Worm (Caenorhabditis elegans) whole organism, young adult: Measurements from ENCODE around the gene mrg-1.

Experiments used
- C17E4.6 ChIP-seq: fragments of 200-800 bp; sonication (Bioruptor generic); IDR thresholded peaks from 2 replicates; pipeline ENCODE4 v1.3.6; 2022; ENCODE audit warnings: missing genetic modification reagents, missing genetic modification characterization, missing compliant biosample characterization
- D2030.7 ChIP-seq: fragments of 200-800 bp; sonication (Bioruptor generic); IDR thresholded peaks from 2 replicates; pipeline ENCODE4 v1.3.6; 2022; ENCODE audit warnings: missing genetic modification reagents, missing genetic modification characterization, missing compliant biosample characterization
- F52B5.7 ChIP-seq: sonication (generic microtip); optimal IDR thresholded peaks from 2 replicates; lab custom pipeline; 2016; ENCODE audit warnings: mild to moderate bottlenecking, missing genetic modification characterization, missing compliant biosample characterization
- F57C9.4 ChIP-seq: sonication (generic microtip); optimal IDR thresholded peaks from 2 replicates; lab custom pipeline; 2017; ENCODE audit warnings: mild to moderate bottlenecking, missing genetic modification characterization, missing compliant biosample characterization
- aptf-2 ChIP-seq: fragments of 200-800 bp; sonication (Bioruptor generic); conservative IDR thresholded peaks from 2 replicates; pipeline ENCODE4 v1.3.6; 2022; ENCODE audit warnings: missing genetic modification reagents, missing genetic modification characterization, missing compliant biosample characterization
- atf-7 ChIP-seq: sonication (generic microtip); optimal IDR thresholded peaks from 2 replicates; lab custom pipeline; 2017; ENCODE audit warnings: mild to moderate bottlenecking, missing genetic modification characterization, missing compliant biosample characterization
- attf-3 ChIP-seq: fragments of 200-800 bp; sonication (Bioruptor generic); conservative IDR thresholded peaks from 2 replicates; pipeline ENCODE4 v1.3.6; 2022; ENCODE audit warnings: missing genetic modification reagents, missing genetic modification characterization, missing compliant biosample characterization
- attf-5 ChIP-seq: fragments of 200-800 bp; sonication (Bioruptor generic); optimal IDR thresholded peaks from 2 replicates; lab custom pipeline; 2018; ENCODE audit warnings: mild to moderate bottlenecking, missing genetic modification characterization, missing compliant biosample characterization
- bed-2 ChIP-seq: fragments of 200-800 bp; sonication (Bioruptor generic); IDR thresholded peaks from 2 replicates; pipeline ENCODE4 v1.3.6; 2022; ENCODE audit warnings: missing genetic modification reagents, missing genetic modification characterization, missing compliant biosample characterization
- ceh-40 ChIP-seq: fragments of 200-800 bp; sonication (Bioruptor generic); IDR thresholded peaks from 2 replicates; pipeline ENCODE4 v1.3.6; 2022; ENCODE audit warnings: missing genetic modification characterization, missing compliant biosample characterization
- ceh-79 ChIP-seq: sonication (generic microtip); optimal IDR thresholded peaks from 2 replicates; lab custom pipeline; 2017; ENCODE audit warnings: mild to moderate bottlenecking, missing genetic modification characterization, missing compliant biosample characterization
- egl-18 ChIP-seq: fragments of 200-800 bp; sonication (Bioruptor generic); IDR thresholded peaks from 2 replicates; pipeline ENCODE4 v1.3.6; 2022; ENCODE audit warnings: missing genetic modification reagents, missing genetic modification characterization, missing compliant biosample characterization
- egrh-3 ChIP-seq: fragments of 200-800 bp; sonication (Bioruptor generic); IDR thresholded peaks from 2 replicates; pipeline ENCODE4 v1.3.6; 2022; ENCODE audit warnings: missing genetic modification reagents, missing genetic modification characterization, missing compliant biosample characterization
- lin-26 ChIP-seq: fragments of 200-800 bp; sonication (Bioruptor generic); IDR thresholded peaks from 2 replicates; pipeline ENCODE4 v1.3.6; 2022; ENCODE audit warnings: missing genetic modification reagents, missing genetic modification characterization, missing compliant biosample characterization
- lin-35 ChIP-seq, 3 experiments: fragments of 150-350 bp in 2 of 3; sonication (generic microtip) in 1 of 3; optimal IDR thresholded peaks; 2 replicates each; lab custom pipeline; 2014 to 2018; ENCODE audit warnings: missing biosample characterization in 3 of 3, missing genetic modification characterization in 3 of 3, missing genetic modification reagents in 3 of 3
- madf-8 ChIP-seq: fragments of 200-800 bp; sonication (Bioruptor generic); conservative IDR thresholded peaks from 2 replicates; pipeline ENCODE4 v1.3.6; 2022; ENCODE audit warnings: missing genetic modification reagents, missing genetic modification characterization, missing compliant biosample characterization
- nhr-80 ChIP-seq: sonication (generic microtip); optimal IDR thresholded peaks from 2 replicates; lab custom pipeline; 2016; ENCODE audit warnings: missing genetic modification characterization, missing compliant biosample characterization
- nhr-90 ChIP-seq: sonication (generic microtip); optimal IDR thresholded peaks from 2 replicates; lab custom pipeline; 2016; ENCODE audit warnings: missing genotype, mild to moderate bottlenecking, missing genetic modification characterization, missing compliant biosample characterization
- snpc-4 ChIP-seq, 5 experiments: fragments of 150-350 bp in 1 of 5; sonication (generic microtip) in 4 of 5; optimal IDR thresholded peaks; 2 replicates each; lab custom pipeline; 2014 to 2018; ENCODE audit warnings: missing genetic modification characterization in 5 of 5, missing biosample characterization in 3 of 5, antibody characterized with exemption in 2 of 5, mild to moderate bottlenecking in 2 of 5, missing compliant biosample characterization in 2 of 5, missing genotype in 2 of 5, moderate library complexity in 2 of 5, missing genetic modification reagents in 1 of 5
- somi-1 ChIP-seq: fragments of 200-800 bp; sonication (Bioruptor generic); optimal IDR thresholded peaks from 2 replicates; lab custom pipeline; 2018; ENCODE audit warnings: mild to moderate bottlenecking, missing genetic modification characterization, missing compliant biosample characterization
- tlf-1 ChIP-seq: fragments of 200-800 bp; sonication (Bioruptor generic); optimal IDR thresholded peaks from 2 replicates; lab custom pipeline; 2018; ENCODE audit warnings: mild to moderate bottlenecking, missing genetic modification characterization, missing compliant biosample characterization
- ztf-22 ChIP-seq: fragments of 200-800 bp; sonication (Bioruptor generic); optimal IDR thresholded peaks from 2 replicates; lab custom pipeline; 2018; ENCODE audit warnings: mild to moderate bottlenecking, missing genetic modification characterization, moderate library complexity, missing compliant biosample characterization
- ztf-6 ChIP-seq: fragments of 200-800 bp; sonication (Bioruptor generic); IDR thresholded peaks from 2 replicates; pipeline ENCODE4 v1.3.6; 2022; ENCODE audit warnings: missing genetic modification reagents, missing genetic modification characterization, missing compliant biosample characterization

Gene mrg-1

ce11 chrIII:12833079-12833478, 41.4 kb downstream of the mrg-1 start:
- TF ChIP-seq nhr-80 (tag; lab: Kevin White, UChicago) (peak; percentile 43), tlf-1 (no peak)

DNA sequence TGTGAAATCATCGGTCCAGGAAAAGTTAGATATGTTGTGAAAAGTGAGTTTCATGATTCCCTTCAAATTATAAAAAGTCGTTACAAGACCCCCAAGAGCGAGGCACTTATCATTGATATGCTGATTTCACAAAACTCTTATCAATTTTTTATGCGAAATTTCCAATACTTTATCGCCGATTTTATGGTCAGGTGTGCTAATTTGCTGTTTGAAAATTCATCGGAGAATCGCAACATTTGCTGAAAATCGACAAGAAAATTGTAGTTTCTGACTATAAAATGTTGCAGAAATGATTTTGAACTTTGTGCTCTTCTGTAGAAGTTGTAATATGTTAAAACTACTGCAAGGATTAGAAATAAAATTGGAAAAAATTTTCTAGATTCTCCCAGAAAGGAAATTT, 42.8 kb downstream of the mrg-1 start:
- TF ChIP-seq nhr-90 (tag; lab: Kevin White, UChicago) (no peak), aptf-2 (GFP tag; lab: Robert Waterston, UW) (no peak), snpc-4 (GFP tag; optimal IDR thresholded peaks at IDR 0.05; lab: Kevin White, UChicago) (no peak), snpc-4 (tag; optimal IDR thresholded peaks at IDR 0.05; lab: Kevin White, UChicago) (no peak), attf-5 (GFP tag; lab: Kevin White, UChicago) (no peak), D2030.7 (no peak), ceh-40 (GFP tag; lab: Robert Waterston, UW) (no peak), F57C9.4 (no peak), ztf-6 (no peak), atf-7 (no peak), bed-2 (GFP tag; lab: Robert Waterston, UW) (no peak), lin-26 (GFP tag; lab: Robert Waterston, UW) (no peak), ztf-22 (GFP tag; lab: Kevin White, UChicago) (no peak)

ce11 chrIII:12829068-12829467, 45.4 kb downstream of the mrg-1 start, which contains the start of gene Y37D8A.3:
TSS of gene Y37D8A.3 (plus strand) at chrIII:12829368.
- TF ChIP-seq egrh-3 (GFP tag; lab: Robert Waterston, UW) (no peak), egl-18 (GFP tag; lab: Robert Waterston, UW) (no peak)
- TF ChIP-seq, all 124 proteins: peak for 0

- TF ChIP-seq lin-35 (GFP tag; optimal IDR thresholded peaks at IDR 0.05; lab: Kevin White, UChicago) (no peak), F52B5.7 (tag; lab: Kevin White, UChicago) (no peak)
Measured at ce11 chrIII:12822608-12823261, 51.7 kb downstream of the mrg-1 start.

DNA sequence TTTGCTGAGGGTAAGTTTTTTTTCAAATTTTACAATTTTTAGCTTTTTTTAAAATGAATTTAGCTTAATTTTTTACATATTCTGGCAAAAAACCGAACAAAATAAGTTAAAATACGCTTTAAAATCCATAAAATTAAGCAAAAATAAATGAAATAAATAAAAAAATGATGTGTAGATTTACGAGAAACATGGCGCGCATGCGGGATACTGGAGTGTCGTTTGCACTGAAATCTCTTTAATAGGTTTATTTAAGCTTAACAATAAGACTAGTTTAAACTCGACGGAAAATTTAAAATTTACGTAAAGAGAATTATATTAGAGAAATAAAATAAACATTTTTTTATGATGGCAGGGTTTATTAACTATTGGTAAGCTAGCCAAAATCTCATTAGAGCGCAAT, 53.1 kb downstream of the mrg-1 start:
- TF ChIP-seq somi-1 (GFP tag; lab: Kevin White, UChicago) (no peak), madf-8 (GFP tag; lab: Robert Waterston, UW) (no peak), ceh-79 (tag; lab: Kevin White, UChicago) (no peak), attf-3 (GFP tag; lab: Robert Waterston, UW) (peak; percentile 66), C17E4.6 (GFP tag; lab: Robert Waterston, UW) (no peak)
- TF ChIP-seq, all 124 proteins: peak for 1
